Worm (Caenorhabditis elegans) whole organism, L2 larva: Measurements from ENCODE around the gene gldi-4.

Experiments
- ZK546.5 ChIP-seq: sonication (generic microtip); optimal IDR thresholded peaks from 2 replicates; lab custom pipeline; 2017; ENCODE audit warnings: missing biosample characterization, missing genetic modification characterization
- ceh-82 ChIP-seq: fragments of 150-350 bp; optimal IDR thresholded peaks from 2 replicates; lab custom pipeline; 2014; ENCODE audit warnings: missing biosample characterization, missing genetic modification characterization
- lin-11 ChIP-seq: fragments of 150-350 bp; sonication (generic microtip); optimal IDR thresholded peaks from 2 replicates; lab custom pipeline; 2014; ENCODE audit warnings: missing biosample characterization, missing genetic modification characterization, inconsistent platforms, mixed read lengths
- lin-13 ChIP-seq: fragments of 150-350 bp; optimal IDR thresholded peaks from 2 replicates; lab custom pipeline; 2014; ENCODE audit warnings: missing biosample characterization, missing genetic modification reagents, missing genetic modification characterization
- mbf-1 ChIP-seq: sonication (generic microtip); optimal IDR thresholded peaks from 2 replicates; lab custom pipeline; 2017; ENCODE audit warnings: missing biosample characterization, missing genetic modification characterization
- nhr-11 ChIP-seq: fragments of 150-350 bp; optimal IDR thresholded peaks from 2 replicates; lab custom pipeline; 2014; ENCODE audit warnings: missing biosample characterization, missing genetic modification characterization
- nhr-12 ChIP-seq: fragments of 150-350 bp; optimal IDR thresholded peaks from 2 replicates; lab custom pipeline; 2014; ENCODE audit warnings: missing biosample characterization, missing genetic modification characterization
- nhr-25 ChIP-seq: fragments of 150-350 bp; sonication (generic microtip); optimal IDR thresholded peaks from 3 replicates; lab custom pipeline; 2014; ENCODE audit warnings: missing biosample characterization, missing genetic modification characterization
- snpc-4 ChIP-seq: fragments of 150-350 bp; optimal IDR thresholded peaks from 2 replicates; lab custom pipeline; 2014; ENCODE audit warnings: missing biosample characterization, missing genetic modification characterization
- ztf-11 ChIP-seq: sonication (generic microtip); optimal IDR thresholded peaks from 2 replicates; lab custom pipeline; 2017; ENCODE audit warnings: missing biosample characterization, missing genetic modification characterization

DNA sequence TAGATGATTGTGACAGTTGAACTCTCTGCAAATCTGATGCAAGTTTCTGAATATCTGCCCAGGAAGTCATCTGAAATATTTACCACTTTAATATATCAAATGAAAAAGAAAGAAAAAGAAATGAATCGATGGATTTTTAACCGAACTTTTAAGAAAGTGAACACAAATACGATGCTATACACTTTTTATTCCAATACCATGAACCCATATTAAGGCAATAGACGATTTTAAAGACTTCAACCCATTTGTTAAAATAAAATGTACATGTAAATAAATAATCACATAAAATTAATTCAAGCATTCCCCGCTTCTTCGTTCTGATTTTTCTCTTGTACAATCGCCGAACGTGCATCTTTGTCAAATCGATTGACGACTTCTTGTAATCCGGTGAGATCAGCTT, 19.4 kb downstream of the gldi-4 start, which contains the start of gene ufl-1:
- no peak for TF ChIP-seq ztf-11 (tag; lab: Kevin White, UChicago)
- TF ChIP-seq ZK546.5 (tag; lab: Kevin White, UChicago), result no peak
- TF ChIP-seq nhr-12 (tag; lab: Kevin White, UChicago), result no peak
- TF ChIP-seq ceh-82 (tag; lab: Kevin White, UChicago), result no peak
- TF ChIP-seq lin-13 (GFP tag; lab: Kevin White, UChicago), result no peak
- TF ChIP-seq snpc-4 (tag; lab: Kevin White, UChicago), result no peak
- no peak for TF ChIP-seq lin-11 (tag; lab: Kevin White, UChicago)
- no peak for TF ChIP-seq nhr-25
- no peak for TF ChIP-seq mbf-1 (tag; lab: Kevin White, UChicago)
- TF ChIP-seq nhr-11 (tag; lab: Kevin White, UChicago), result no peak
